Worm (Caenorhabditis elegans): ENCODE measurements around the gene hlh-13.

DNA sequence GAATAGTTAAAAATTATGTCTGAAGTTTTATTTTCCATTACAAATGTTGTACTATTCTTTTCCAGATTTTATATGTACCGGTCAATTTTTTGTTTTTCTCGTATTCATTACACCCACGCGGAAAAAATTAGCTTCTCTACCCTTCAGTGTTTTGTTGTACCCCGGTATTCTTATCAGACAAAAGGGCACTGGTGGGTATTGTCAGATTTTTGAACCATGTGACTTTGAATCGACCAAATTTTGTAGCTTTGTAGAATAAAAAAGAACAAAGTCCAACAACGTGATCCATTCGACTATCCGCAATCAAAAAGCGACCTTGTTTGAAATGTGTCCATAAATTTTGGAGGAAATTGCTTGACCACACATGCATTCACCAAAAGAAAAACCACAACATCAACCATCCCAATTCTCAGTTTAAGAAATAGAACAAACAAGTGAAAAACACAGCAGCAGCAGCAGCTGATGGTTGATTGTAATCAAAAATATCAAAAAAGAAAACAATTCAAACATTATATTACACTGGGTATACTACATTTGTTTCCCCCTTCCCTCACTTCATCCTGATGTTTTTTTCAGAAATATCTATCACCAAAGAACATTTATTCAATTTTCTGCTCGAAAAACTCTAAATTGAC, 4.4 kb upstream of the hlh-13 start:
- TF ChIP-seq pha-4 (tag; optimal IDR thresholded peaks at IDR 0.05), result peak; percentile 9
- TF ChIP-seq ztf-4 (tag; optimal IDR thresholded peaks at IDR 0.05), result no peak
- no peak for TF ChIP-seq fos-1 (tag; optimal IDR thresholded peaks at IDR 0.05)
- no peak for TF ChIP-seq elt-1 (tag; optimal IDR thresholded peaks at IDR 0.05)
- no peak for TF ChIP-seq ceh-28 (tag; optimal IDR thresholded peaks at IDR 0.05)
- TF ChIP-seq nfya-1 (tag; optimal IDR thresholded peaks at IDR 0.05; ENCODE audit: insufficient read depth), result no peak
- TF ChIP-seq fkh-10 (GFP tag; optimal IDR thresholded peaks at IDR 0.05), result no peak
- no peak for TF ChIP-seq mml-1 (tag; optimal IDR thresholded peaks at IDR 0.05)
- no peak for TF ChIP-seq nhr-77 (tag; optimal IDR thresholded peaks at IDR 0.05)

Data from whole organism, L3 larva.